1 fruit fly cellular context compared by ENCODE assay signal in the genomic region with DNA sequence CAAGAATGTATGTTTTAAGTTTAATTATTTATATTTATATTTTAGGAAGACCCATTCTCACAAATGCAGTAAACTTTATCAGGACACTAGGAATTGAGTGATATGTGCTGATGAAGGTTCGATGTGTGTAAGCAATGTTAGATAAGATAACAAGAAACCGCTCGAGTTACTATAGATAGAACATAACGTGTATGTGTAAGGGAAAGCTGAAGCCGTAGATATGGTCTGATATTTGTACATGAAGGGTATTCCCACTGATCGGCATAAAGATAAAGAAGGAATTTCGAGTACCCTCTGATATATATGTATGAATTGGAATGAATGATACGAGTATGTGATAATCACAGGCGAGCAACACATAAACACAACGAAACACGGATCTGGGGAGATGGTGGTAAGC.
TF ChIP-seq lines count a peak whose summit lies in the region.

No protein-coding gene starts in this region.

TF ChIP-seq in whole organism, embryonic, 481 proteins besides CTCF, POLR2A, EP300 and RAD21 (continued from another document):
- TF ChIP-seq mirr (GFP tag; optimal IDR thresholded peaks at IDR 0.05; lab: Kevin White, UChicago), result peak; percentile 72
- no peak for TF ChIP-seq CG7928 (GFP tag; optimal IDR thresholded peaks at IDR 0.05; lab: Kevin White, UChicago)
- no peak for TF ChIP-seq CG13123 (GFP tag; optimal IDR thresholded peaks at IDR 0.05; lab: Kevin White, UChicago)
- no peak for TF ChIP-seq nmo (GFP tag; optimal IDR thresholded peaks at IDR 0.05; lab: Kevin White, UChicago)
- TF ChIP-seq z (GFP tag; IDR thresholded peaks at IDR 0.05; lab: Robert Waterston, UW), result peak; percentile 13; the same call in 1 of the 3 replicates
- no peak for TF ChIP-seq CG17912 (GFP tag; optimal IDR thresholded peaks at IDR 0.05; lab: Kevin White, UChicago)
- TF ChIP-seq Hmr (GFP tag; optimal IDR thresholded peaks at IDR 0.05; lab: Kevin White, UChicago), result no peak
- no peak for TF ChIP-seq Lhr (GFP tag; optimal IDR thresholded peaks at IDR 0.05; lab: Kevin White, UChicago)
- peak; percentile 28 for TF ChIP-seq cg (GFP tag; optimal IDR thresholded peaks at IDR 0.05; lab: Kevin White, UChicago)
- TF ChIP-seq CG6689 (GFP tag; IDR thresholded peaks at IDR 0.05; lab: Robert Waterston, UW), result no peak
- no peak for TF ChIP-seq Spps (tag; optimal IDR thresholded peaks at IDR 0.05; lab: Kevin White, UChicago)
- TF ChIP-seq fd96Cb (tag; optimal IDR thresholded peaks at IDR 0.05; lab: Kevin White, UChicago), result no peak
- no peak for TF ChIP-seq Awh (GFP tag; IDR thresholded peaks at IDR 0.05; lab: Robert Waterston, UW)
- peak; percentile 73 for TF ChIP-seq GATAe (GFP tag; conservative IDR thresholded peaks at IDR 0.05; lab: Robert Waterston, UW)
- TF ChIP-seq lbe (GFP tag; optimal IDR thresholded peaks at IDR 0.05; lab: Kevin White, UChicago), result no peak
- TF ChIP-seq Jarid2 (GFP tag; optimal IDR thresholded peaks at IDR 0.05; lab: Kevin White, UChicago), result no peak
- no peak for TF ChIP-seq Sox100B (GFP tag; optimal IDR thresholded peaks at IDR 0.05; lab: Kevin White, UChicago)
- TF ChIP-seq Neu2 (GFP tag; optimal IDR thresholded peaks at IDR 0.05; lab: Kevin White, UChicago; ENCODE audit: borderline replicate concordance), result no peak
- no peak for TF ChIP-seq lilli (GFP tag; optimal IDR thresholded peaks at IDR 0.05; lab: Kevin White, UChicago)
- peak; percentile 95 for TF ChIP-seq wek (GFP tag; optimal IDR thresholded peaks at IDR 0.05; lab: Kevin White, UChicago)
- no peak for TF ChIP-seq dati (GFP tag; IDR thresholded peaks at IDR 0.05; lab: Robert Waterston, UW)
- no peak for TF ChIP-seq CG17568 (GFP tag; optimal IDR thresholded peaks at IDR 0.05; lab: Kevin White, UChicago)
- TF ChIP-seq CG30431 (GFP tag; optimal IDR thresholded peaks at IDR 0.05; lab: Kevin White, UChicago), result no peak
- no peak for TF ChIP-seq CG10431 (GFP tag; optimal IDR thresholded peaks at IDR 0.05; lab: Kevin White, UChicago)
- peak; percentile 82 for TF ChIP-seq CG34376 (GFP tag; optimal IDR thresholded peaks at IDR 0.05; lab: Kevin White, UChicago)
- no peak for TF ChIP-seq stc (GFP tag; IDR thresholded peaks at IDR 0.05; lab: Robert Waterston, UW)
- no peak for TF ChIP-seq Fer3 (tag; optimal IDR thresholded peaks at IDR 0.05; lab: Kevin White, UChicago)
- TF ChIP-seq exex (tag; optimal IDR thresholded peaks at IDR 0.05; lab: Kevin White, UChicago), result peak; percentile 68
- TF ChIP-seq eve (GFP tag; optimal IDR thresholded peaks at IDR 0.05; lab: Kevin White, UChicago), result no peak
- TF ChIP-seq CG1529 (GFP tag; optimal IDR thresholded peaks at IDR 0.05; lab: Kevin White, UChicago), result no peak
- TF ChIP-seq ase (GFP tag; IDR thresholded peaks at IDR 0.05; lab: Robert Waterston, UW), result no peak
- TF ChIP-seq fd102C (GFP tag; optimal IDR thresholded peaks at IDR 0.05; lab: Kevin White, UChicago), result no peak
- TF ChIP-seq gcm2 (GFP tag; optimal IDR thresholded peaks at IDR 0.05; lab: Kevin White, UChicago), result no peak
- TF ChIP-seq dpn (GFP tag; optimal IDR thresholded peaks at IDR 0.05; lab: Kevin White, UChicago), result no peak
- no peak for TF ChIP-seq CG4854 (GFP tag; optimal IDR thresholded peaks at IDR 0.05; lab: Kevin White, UChicago)
- TF ChIP-seq bcd (GFP tag; optimal IDR thresholded peaks at IDR 0.05; lab: Kevin White, UChicago), result no peak
- no peak for TF ChIP-seq Xrp1 (GFP tag; IDR thresholded peaks at IDR 0.05; lab: Robert Waterston, UW)
